Fruit fly (Drosophila melanogaster) whole organism, embryonic: ENCODE measurements around the gene COX7AL2.
A peak's percentile ranks its signal among the peaks of the same experiment; 100 is the strongest.

Experiments used
- CG12659 ChIP-seq: fragments of 200-800 bp; sonication (Bioruptor generic); optimal IDR thresholded peaks from 3 replicates; lab custom pipeline; 2017; ENCODE audit warnings: mild to moderate bottlenecking, missing biosample characterization, missing genetic modification reagents, missing genetic modification characterization
- CG13775 ChIP-seq: fragments of 200-800 bp; sonication (Bioruptor generic); optimal IDR thresholded peaks from 3 replicates; lab custom pipeline; 2017; ENCODE audit warnings: missing biosample characterization, mild to moderate bottlenecking, missing genetic modification characterization
- CG14441 ChIP-seq: fragments of 200-800 bp; sonication (Bioruptor generic); IDR thresholded peaks from 2 replicates; pipeline ENCODE4 v1.3.6; 2022; ENCODE audit warnings: missing biosample characterization, missing genetic modification characterization
- CG15011 ChIP-seq: fragments of 200-800 bp; sonication (Bioruptor generic); optimal IDR thresholded peaks from 3 replicates; lab custom pipeline; 2018; ENCODE audit warnings: missing biosample characterization, mild to moderate bottlenecking, missing genetic modification characterization
- CG17361 ChIP-seq: fragments of 200-800 bp; sonication (Bioruptor generic); IDR thresholded peaks from 3 replicates; pipeline ENCODE4 v1.3.6; 2022; ENCODE audit warnings: missing biosample characterization, missing genetic modification characterization
- CG17829 ChIP-seq: fragments of 200-800 bp; optimal IDR thresholded peaks from 2 replicates; lab custom pipeline; 2019; ENCODE audit warnings: missing biosample characterization, mild to moderate bottlenecking, missing genetic modification characterization, moderate library complexity
- CG18764 ChIP-seq: fragments of 200-800 bp; sonication (Bioruptor generic); optimal IDR thresholded peaks from 3 replicates; lab custom pipeline; 2016; ENCODE audit warnings: missing biosample characterization, missing genetic modification characterization
- CG2129 ChIP-seq: fragments of 200-800 bp; sonication (Bioruptor generic); IDR thresholded peaks from 2 replicates; pipeline ENCODE4 v1.3.6; 2022; ENCODE audit warnings: missing biosample characterization, missing genetic modification characterization; ENCODE audit not compliant: partially characterized antibody
- CG2875 ChIP-seq: fragments of 200-800 bp; sonication (Bioruptor generic); optimal IDR thresholded peaks from 2 replicates; lab custom pipeline; 2017; ENCODE audit warnings: missing biosample characterization, mild to moderate bottlenecking, missing genetic modification characterization, missing genetic modification reagents
- CG31224 ChIP-seq: fragments of 200-800 bp; sonication (Bioruptor generic); IDR thresholded peaks from 2 replicates; pipeline ENCODE4 v1.3.6; 2022; ENCODE audit warnings: missing biosample characterization, missing genetic modification characterization
- CG3281 ChIP-seq: fragments of 200-800 bp; sonication (Bioruptor generic); optimal IDR thresholded peaks from 3 replicates; lab custom pipeline; 2017; ENCODE audit warnings: missing biosample characterization, mild to moderate bottlenecking, missing genetic modification characterization
- CG3838 ChIP-seq: fragments of 200-800 bp; sonication (Bioruptor generic); optimal IDR thresholded peaks from 3 replicates; lab custom pipeline; 2016; ENCODE audit warnings: missing biosample characterization, missing genetic modification characterization
- CG4707 ChIP-seq: fragments of 200-800 bp; sonication (Bioruptor generic); optimal IDR thresholded peaks from 2 replicates; lab custom pipeline; 2018; ENCODE audit warnings: missing biosample characterization, mild to moderate bottlenecking, missing genetic modification characterization, moderate library complexity
- CG6765 ChIP-seq: fragments of 200-800 bp; sonication (Bioruptor generic); optimal IDR thresholded peaks from 3 replicates; lab custom pipeline; 2017; ENCODE audit warnings: missing biosample characterization, mild to moderate bottlenecking, missing genetic modification characterization
- CG7556 ChIP-seq: fragments of 200-800 bp; sonication (Bioruptor generic); optimal IDR thresholded peaks from 2 replicates; lab custom pipeline; 2017; ENCODE audit warnings: missing biosample characterization, mild to moderate bottlenecking, missing genetic modification characterization
- CG7839 ChIP-seq: fragments of 200-800 bp; sonication (Bioruptor generic); optimal IDR thresholded peaks from 3 replicates; lab custom pipeline; 2018; ENCODE audit warnings: missing biosample characterization, mild to moderate bottlenecking, missing genetic modification characterization, moderate library complexity
- CG8388 ChIP-seq: fragments of 200-800 bp; sonication (Bioruptor generic); optimal IDR thresholded peaks from 2 replicates; lab custom pipeline; 2019; ENCODE audit warnings: missing biosample characterization, mild to moderate bottlenecking, missing genetic modification characterization, moderate library complexity
- CG9437 ChIP-seq: fragments of 200-800 bp; sonication (Bioruptor generic); optimal IDR thresholded peaks from 2 replicates; lab custom pipeline; 2018; ENCODE audit warnings: missing biosample characterization, mild to moderate bottlenecking, missing genetic modification characterization
- CoRest ChIP-seq: fragments of 200-800 bp; sonication (Bioruptor generic); optimal IDR thresholded peaks from 3 replicates; lab custom pipeline; 2018; ENCODE audit warnings: missing biosample characterization, mild to moderate bottlenecking, missing genetic modification characterization, moderate library complexity
- D ChIP-seq, 2 experiments: fragments of 200-800 bp in 1 of 2; fragments of >200 bp in 1 of 2; sonication (Bioruptor generic) in 1 of 2; optimal IDR thresholded peaks; 2 replicates in 1 of 2; 3 replicates in 1 of 2; lab custom pipeline; 2017; ENCODE audit warnings: mild to moderate bottlenecking in 1 of 2, missing biosample characterization in 1 of 2, missing genetic modification characterization in 1 of 2, missing genetic modification reagents in 1 of 2
- Dad ChIP-seq: fragments of 200-800 bp; sonication (Bioruptor generic); optimal IDR thresholded peaks from 3 replicates; lab custom pipeline; 2016; ENCODE audit warnings: missing biosample characterization, missing genetic modification characterization
- Ets65A ChIP-seq: fragments of 200-800 bp; sonication (Bioruptor generic); peaks from one replicate; lab custom pipeline; 2016; ENCODE audit warnings: missing biosample characterization, missing genetic modification characterization
- H15 ChIP-seq: fragments of 200-800 bp; sonication (Bioruptor generic); IDR thresholded peaks from 3 replicates; pipeline ENCODE4 v1.3.6; 2022; ENCODE audit warnings: missing biosample characterization, missing genetic modification characterization
- HLH54F ChIP-seq: fragments of 200-800 bp; sonication (Bioruptor generic); optimal IDR thresholded peaks from 3 replicates; lab custom pipeline; 2016; ENCODE audit warnings: missing biosample characterization, missing genetic modification characterization
- Hand ChIP-seq: fragments of 200-800 bp; sonication (Bioruptor generic); optimal IDR thresholded peaks from 2 replicates; lab custom pipeline; 2017; ENCODE audit warnings: mild to moderate bottlenecking, missing biosample characterization, missing genetic modification reagents, missing genetic modification characterization
- Hmr ChIP-seq: fragments of 200-800 bp; sonication (Bioruptor generic); optimal IDR thresholded peaks from 3 replicates; lab custom pipeline; 2017; ENCODE audit warnings: mild to moderate bottlenecking, missing biosample characterization, missing genetic modification reagents, missing genetic modification characterization
- Max ChIP-seq: fragments of 200-800 bp; sonication (Bioruptor generic); optimal IDR thresholded peaks from 2 replicates; lab custom pipeline; 2016; ENCODE audit warnings: missing biosample characterization, mild to moderate bottlenecking, missing genetic modification characterization
- Meics ChIP-seq: fragments of 200-800 bp; sonication (Bioruptor generic); optimal IDR thresholded peaks from 2 replicates; lab custom pipeline; 2017; ENCODE audit warnings: missing biosample characterization, mild to moderate bottlenecking, missing genetic modification characterization
- Mrtf ChIP-seq: fragments of 200-800 bp; sonication (Bioruptor generic); IDR thresholded peaks from 3 replicates; pipeline ENCODE4 v1.3.6; 2022; ENCODE audit warnings: missing biosample characterization, missing genetic modification characterization
- PHDP ChIP-seq: fragments of 200-800 bp; sonication (Bioruptor generic); optimal IDR thresholded peaks from 3 replicates; lab custom pipeline; 2018; ENCODE audit warnings: missing biosample characterization, mild to moderate bottlenecking, missing genetic modification characterization, moderate library complexity
- Sox102F ChIP-seq: fragments of 200-800 bp; sonication (Bioruptor generic); optimal IDR thresholded peaks from 2 replicates; lab custom pipeline; 2018; ENCODE audit warnings: missing biosample characterization, mild to moderate bottlenecking, missing genetic modification characterization, moderate library complexity
- ara ChIP-seq: fragments of 200-800 bp; sonication (Bioruptor generic); IDR thresholded peaks from 2 replicates; pipeline ENCODE4 v1.3.6; 2022; ENCODE audit warnings: missing biosample characterization, missing genetic modification characterization
- cad ChIP-seq: fragments of >200 bp; optimal IDR thresholded peaks from 2 replicates; lab custom pipeline; 2017; ENCODE audit warnings: missing biosample characterization, missing genetic modification characterization
- danr ChIP-seq: fragments of 200-800 bp; sonication (Bioruptor generic); IDR thresholded peaks from 2 replicates; pipeline ENCODE4 v1.3.6; 2022; ENCODE audit warnings: missing biosample characterization, missing genetic modification characterization
- disco-r ChIP-seq: fragments of 200-800 bp; sonication (Bioruptor generic); optimal IDR thresholded peaks from 2 replicates; lab custom pipeline; 2016; ENCODE audit warnings: missing biosample characterization, missing genetic modification characterization
- dmrt11E ChIP-seq: fragments of 200-800 bp; sonication (Bioruptor generic); optimal IDR thresholded peaks from 3 replicates; lab custom pipeline; 2018; ENCODE audit warnings: missing biosample characterization, mild to moderate bottlenecking, missing genetic modification characterization, moderate library complexity
- emc ChIP-seq: fragments of 200-800 bp; sonication (Bioruptor generic); optimal IDR thresholded peaks from 2 replicates; lab custom pipeline; 2016; ENCODE audit warnings: missing biosample characterization, missing genetic modification characterization
- ems ChIP-seq: fragments of 200-800 bp; sonication (Bioruptor generic); optimal IDR thresholded peaks from 3 replicates; lab custom pipeline; 2016; ENCODE audit warnings: missing biosample characterization, missing genetic modification characterization
- hbn ChIP-seq: fragments of 200-800 bp; sonication (Bioruptor generic); IDR thresholded peaks from 2 replicates; pipeline ENCODE4 v1.3.6; 2022; ENCODE audit warnings: missing biosample characterization, missing genetic modification characterization; ENCODE audit not compliant: partially characterized antibody
- inv ChIP-seq: fragments of 200-800 bp; sonication (Bioruptor generic); IDR thresholded peaks from 2 replicates; pipeline ENCODE4 v1.3.6; 2022; ENCODE audit warnings: missing biosample characterization, missing genetic modification characterization; ENCODE audit not compliant: partially characterized antibody
- kni ChIP-seq: fragments of 200-800 bp; sonication (Bioruptor generic); optimal IDR thresholded peaks from 3 replicates; lab custom pipeline; 2017; ENCODE audit warnings: mild to moderate bottlenecking, missing biosample characterization, missing genetic modification reagents, missing genetic modification characterization
- odd ChIP-seq: fragments of 200-800 bp; sonication (Bioruptor generic); optimal IDR thresholded peaks from 2 replicates; lab custom pipeline; 2017; ENCODE audit warnings: missing biosample characterization, mild to moderate bottlenecking, missing genetic modification characterization
- sima ChIP-seq: fragments of 200-800 bp; sonication (Bioruptor generic); optimal IDR thresholded peaks from 2 replicates; lab custom pipeline; 2016; ENCODE audit warnings: missing biosample characterization, missing genetic modification characterization
- slou ChIP-seq: fragments of 200-800 bp; sonication (Bioruptor generic); optimal IDR thresholded peaks from 3 replicates; lab custom pipeline; 2016; ENCODE audit warnings: missing biosample characterization, missing genetic modification characterization
- sob ChIP-seq: fragments of 200-800 bp; sonication (Bioruptor generic); IDR thresholded peaks from 2 replicates; pipeline ENCODE4 v1.3.6; 2022; ENCODE audit warnings: missing biosample characterization, missing genetic modification characterization
- stc ChIP-seq: fragments of 200-800 bp; sonication (Bioruptor generic); IDR thresholded peaks from 2 replicates; pipeline ENCODE4 v1.3.6; 2022; ENCODE audit warnings: missing biosample characterization, missing genetic modification characterization
- tio ChIP-seq: fragments of 200-800 bp; sonication (Bioruptor generic); optimal IDR thresholded peaks from 2 replicates; lab custom pipeline; 2017; ENCODE audit warnings: missing biosample characterization, missing genetic modification characterization, inconsistent platforms
- trem ChIP-seq: fragments of 200-800 bp; optimal IDR thresholded peaks from 3 replicates; lab custom pipeline; 2019; ENCODE audit warnings: missing biosample characterization, mild to moderate bottlenecking, missing genetic modification characterization, moderate library complexity
- usp ChIP-seq: fragments of >200 bp; optimal IDR thresholded peaks from 2 replicates; lab custom pipeline; 2017; ENCODE audit warnings: missing biosample characterization, missing genetic modification characterization
- wdn ChIP-seq: fragments of 200-800 bp; sonication (Bioruptor generic); IDR thresholded peaks from 2 replicates; pipeline ENCODE4 v1.3.6; 2022; ENCODE audit warnings: missing biosample characterization, missing genetic modification characterization
- wor ChIP-seq: fragments of 200-800 bp; sonication (Bioruptor generic); IDR thresholded peaks from 2 replicates; pipeline ENCODE4 v1.3.6; 2022; ENCODE audit warnings: missing biosample characterization, missing genetic modification characterization

Gene COX7AL2

dm6 chr2L:2147208-2147607 lies 50.5 kb downstream of the COX7AL2 start, which contains the start of the genes CG11723 and Tbcd (continued):
- TF ChIP-seq Mrtf: peak; percentile 91
- peak; percentile 97 for TF ChIP-seq Ets65A (GFP tag; lab: Kevin White, UChicago)
- TF ChIP-seq emc (GFP tag; lab: Kevin White, UChicago): peak; percentile 55
- no peak for TF ChIP-seq Meics (GFP tag; lab: Kevin White, UChicago)
- TF ChIP-seq ems (GFP tag; lab: Kevin White, UChicago): peak; percentile 80
- TF ChIP-seq slou: peak; percentile 48
- peak; percentile 69 for TF ChIP-seq CG2875 (GFP tag; lab: Kevin White, UChicago)
- peak; percentile 79 for TF ChIP-seq Max (GFP tag; lab: Kevin White, UChicago)
- peak; percentile 25 for TF ChIP-seq CG3838 (GFP tag; lab: Kevin White, UChicago)
- peak; percentile 33 for TF ChIP-seq CG4707 (GFP tag; lab: Kevin White, UChicago)
- no peak for TF ChIP-seq cad (GFP tag; lab: Kevin White, UChicago)
- TF ChIP-seq CG8388 (GFP tag; lab: Kevin White, UChicago): peak; percentile 88
- TF ChIP-seq odd (GFP tag; lab: Kevin White, UChicago): no peak
- no peak; the same call in none of the 3 replicates for TF ChIP-seq CG17361 (GFP tag; lab: Robert Waterston, UW)
- TF ChIP-seq CG14441: peak; percentile 95
- peak; percentile 80 for TF ChIP-seq dmrt11E (tag; lab: Kevin White, UChicago)
- peak; percentile 35 for TF ChIP-seq sima (GFP tag; lab: Kevin White, UChicago)
- peak; percentile 77 for TF ChIP-seq danr (GFP tag; lab: Robert Waterston, UW)
- TF ChIP-seq Hmr (GFP tag; lab: Kevin White, UChicago): no peak
- TF ChIP-seq tio (GFP tag; lab: Kevin White, UChicago): no peak
- peak; percentile 56 for TF ChIP-seq CG6765 (GFP tag; lab: Kevin White, UChicago)
- no peak for TF ChIP-seq inv
- TF ChIP-seq trem (tag; lab: Kevin White, UChicago): peak; percentile 85
- TF ChIP-seq H15 (GFP tag; lab: Robert Waterston, UW): peak; percentile 95
- TF ChIP-seq stc (GFP tag; lab: Robert Waterston, UW): peak; percentile 95
- TF ChIP-seq CG2129 (GFP tag; lab: Robert Waterston, UW): no peak
- TF ChIP-seq sob (GFP tag; lab: Robert Waterston, UW): peak; percentile 92
- no peak for TF ChIP-seq D (optimal IDR thresholded peaks at IDR 0.05; lab: Kevin White, UChicago)
- TF ChIP-seq D (GFP tag; optimal IDR thresholded peaks at IDR 0.05; lab: Kevin White, UChicago): peak; percentile 75
- TF ChIP-seq CG13775 (GFP tag; lab: Kevin White, UChicago): peak; percentile 88
- peak; percentile 89 for TF ChIP-seq HLH54F
- TF ChIP-seq ara (GFP tag; lab: Robert Waterston, UW): peak; percentile 93
- peak; percentile 84 for TF ChIP-seq wor
- peak; percentile 44 for TF ChIP-seq Hand (GFP tag; lab: Kevin White, UChicago)
- peak; percentile 79 for TF ChIP-seq disco-r
- peak; percentile 92 for TF ChIP-seq CoRest (tag; lab: Kevin White, UChicago)
- no peak for TF ChIP-seq CG7839
- no peak for TF ChIP-seq CG3281 (GFP tag; lab: Kevin White, UChicago)
- peak; percentile 79 for TF ChIP-seq Dad (GFP tag; lab: Kevin White, UChicago)
- TF ChIP-seq wdn (GFP tag; lab: Robert Waterston, UW): peak; percentile 84
- peak; percentile 42; the same call in 1 of the 2 replicates for TF ChIP-seq hbn (GFP tag; lab: Robert Waterston, UW)
- peak; percentile 82 for TF ChIP-seq CG7556 (GFP tag; lab: Kevin White, UChicago)
- peak; percentile 73 for TF ChIP-seq CG9437 (GFP tag; lab: Kevin White, UChicago)
- no peak for TF ChIP-seq kni (GFP tag; lab: Kevin White, UChicago)
- peak; percentile 66 for TF ChIP-seq CG15011 (GFP tag; lab: Kevin White, UChicago)
- TF ChIP-seq Sox102F: no peak
- TF ChIP-seq CG17829: peak; percentile 90
- TF ChIP-seq usp: no peak
- TF ChIP-seq CG31224: peak; percentile 85
- peak; percentile 95 for TF ChIP-seq CG18764 (GFP tag; lab: Kevin White, UChicago)
- no peak for TF ChIP-seq PHDP (tag; lab: Kevin White, UChicago)
- TF ChIP-seq CG12659 (GFP tag; lab: Kevin White, UChicago): peak; percentile 92
